Worm (Caenorhabditis elegans) whole organism, late embryonic: ENCODE data around the gene mlc-5.
A peak's percentile ranks its signal among the peaks of the same experiment; 100 is the strongest.

ENCODE experiments used
- C08G9.2 ChIP-seq: sonication (generic microtip); optimal IDR thresholded peaks from 2 replicates; lab custom pipeline; 2016; ENCODE audit warnings: mild to moderate bottlenecking, missing genetic modification characterization, moderate library complexity, missing compliant biosample characterization
- F13H6.1 ChIP-seq: sonication (generic microtip); optimal IDR thresholded peaks from 2 replicates; lab custom pipeline; 2016; ENCODE audit warnings: missing genetic modification characterization, missing compliant biosample characterization
- K02D7.2 ChIP-seq: sonication (generic microtip); optimal IDR thresholded peaks from 2 replicates; lab custom pipeline; 2017; ENCODE audit warnings: mild to moderate bottlenecking, missing genetic modification characterization, missing compliant biosample characterization
- Y22D7AL.16 ChIP-seq: sonication (generic microtip); optimal IDR thresholded peaks from 2 replicates; lab custom pipeline; 2016; ENCODE audit warnings: missing genetic modification characterization, missing compliant biosample characterization
- ama-1 ChIP-seq: fragments of 150-350 bp; optimal IDR thresholded peaks from 2 replicates; lab custom pipeline; 2014
- ceh-18 ChIP-seq: sonication (generic microtip); optimal IDR thresholded peaks from 2 replicates; lab custom pipeline; 2016; ENCODE audit warnings: missing genetic modification characterization, missing compliant biosample characterization
- ceh-2 ChIP-seq: sonication (generic microtip); optimal IDR thresholded peaks from 2 replicates; lab custom pipeline; 2016; ENCODE audit warnings: missing genotype, missing genetic modification characterization, missing compliant biosample characterization
- ceh-22 ChIP-seq: sonication (generic microtip); optimal IDR thresholded peaks from 2 replicates; lab custom pipeline; 2017; ENCODE audit warnings: missing biosample characterization, missing genetic modification characterization
- ceh-30 ChIP-seq: fragments of 150-350 bp; optimal IDR thresholded peaks from 2 replicates; lab custom pipeline; 2014; ENCODE audit warnings: missing biosample characterization, missing genetic modification characterization
- ceh-45 ChIP-seq: fragments of 200-800 bp; sonication (Bioruptor generic); IDR thresholded peaks from 2 replicates; pipeline ENCODE4 v1.3.6; 2022; ENCODE audit warnings: missing genetic modification reagents, missing genetic modification characterization, missing compliant biosample characterization
- ceh-48 ChIP-seq: sonication (generic microtip); optimal IDR thresholded peaks from 2 replicates; lab custom pipeline; 2016; ENCODE audit warnings: missing genetic modification characterization, inconsistent platforms, missing compliant biosample characterization
- ceh-9 ChIP-seq: sonication (generic microtip); optimal IDR thresholded peaks from 2 replicates; lab custom pipeline; 2016; ENCODE audit warnings: mild to moderate bottlenecking, missing genetic modification characterization, inconsistent platforms, missing compliant biosample characterization
- dmd-4 ChIP-seq: sonication (generic microtip); optimal IDR thresholded peaks from 2 replicates; lab custom pipeline; 2016; ENCODE audit warnings: borderline replicate concordance, missing genetic modification characterization, missing compliant biosample characterization
- elt-4 ChIP-seq: sonication (generic microtip); optimal IDR thresholded peaks from 2 replicates; lab custom pipeline; 2016; ENCODE audit warnings: missing genetic modification characterization, missing compliant biosample characterization
- fax-1 ChIP-seq: sonication (generic microtip); optimal IDR thresholded peaks from 2 replicates; lab custom pipeline; 2016; ENCODE audit warnings: missing genotype, missing genetic modification characterization, missing compliant biosample characterization
- fkh-6 ChIP-seq: sonication (generic microtip); optimal IDR thresholded peaks from 2 replicates; lab custom pipeline; 2016; ENCODE audit warnings: missing genetic modification characterization, missing compliant biosample characterization
- hlh-6 ChIP-seq: sonication (generic microtip); optimal IDR thresholded peaks from 2 replicates; lab custom pipeline; 2016; ENCODE audit warnings: missing genotype, missing genetic modification characterization, missing compliant biosample characterization
- lim-6 ChIP-seq: sonication (generic microtip); optimal IDR thresholded peaks from 2 replicates; lab custom pipeline; 2016; ENCODE audit warnings: missing genetic modification characterization, missing compliant biosample characterization
- lin-11 ChIP-seq: fragments of 200-800 bp; sonication (Bioruptor generic); optimal IDR thresholded peaks from 2 replicates; lab custom pipeline; 2018; ENCODE audit warnings: mild to moderate bottlenecking, missing genetic modification characterization, missing compliant biosample characterization
- madf-2 ChIP-seq: sonication (generic microtip); optimal IDR thresholded peaks from 2 replicates; lab custom pipeline; 2017; ENCODE audit warnings: missing genetic modification characterization, missing compliant biosample characterization
- nfya-1 ChIP-seq: sonication (generic microtip); optimal IDR thresholded peaks from 2 replicates; lab custom pipeline; 2017; ENCODE audit warnings: missing genetic modification characterization, mild to moderate bottlenecking, missing compliant biosample characterization, antibody characterized with exemption, moderate library complexity
- odd-2 ChIP-seq: sonication (generic microtip); optimal IDR thresholded peaks from 2 replicates; lab custom pipeline; 2017; ENCODE audit warnings: antibody characterized with exemption, mild to moderate bottlenecking, missing genetic modification characterization, missing compliant biosample characterization
- pax-1 ChIP-seq: fragments of 150-350 bp; optimal IDR thresholded peaks from 2 replicates; lab custom pipeline; 2014; ENCODE audit warnings: missing biosample characterization, missing genetic modification characterization
- pqm-1 ChIP-seq: sonication (generic microtip); optimal IDR thresholded peaks from 2 replicates; lab custom pipeline; 2016; ENCODE audit warnings: missing genetic modification characterization, missing compliant biosample characterization
- ref-2 ChIP-seq: sonication (generic microtip); optimal IDR thresholded peaks from 2 replicates; lab custom pipeline; 2016; ENCODE audit warnings: missing genetic modification characterization, missing compliant biosample characterization
- rnt-1 ChIP-seq: sonication (generic microtip); optimal IDR thresholded peaks from 2 replicates; lab custom pipeline; 2016; ENCODE audit warnings: missing genetic modification characterization, missing compliant biosample characterization
- sox-2 ChIP-seq: fragments of 200-800 bp; sonication (Bioruptor generic); IDR thresholded peaks from 2 replicates; pipeline ENCODE4 v1.3.6; 2022; ENCODE audit warnings: missing genetic modification reagents, missing genetic modification characterization, missing compliant biosample characterization
- sox-4 ChIP-seq: sonication (generic microtip); optimal IDR thresholded peaks from 2 replicates; lab custom pipeline; 2017; ENCODE audit warnings: mild to moderate bottlenecking, missing genetic modification characterization, inconsistent platforms, missing compliant biosample characterization
- unc-3 ChIP-seq, 2 experiments: fragments of 200-800 bp in 1 of 2; sonication (Bioruptor generic) in 1 of 2; sonication (generic microtip) in 1 of 2; conservative IDR thresholded peaks in 1 of 2; optimal IDR thresholded peaks in 1 of 2; 2 replicates each; pipeline versions ENCODE4 v1.3.6 to Lab custom; 2016 to 2022; ENCODE audit warnings: missing compliant biosample characterization in 2 of 2, missing genetic modification characterization in 2 of 2, missing genetic modification reagents in 1 of 2
- unc-55 ChIP-seq: sonication (generic microtip); optimal IDR thresholded peaks from 2 replicates; lab custom pipeline; 2017; ENCODE audit warnings: missing biosample characterization, missing genetic modification reagents, missing genetic modification characterization
- zip-5 ChIP-seq: sonication (generic microtip); optimal IDR thresholded peaks from 2 replicates; lab custom pipeline; 2016; ENCODE audit warnings: missing genetic modification characterization, missing compliant biosample characterization

The mlc-5 gene

ce11 chrIII:13644279-13644678 lies 21.2 kb downstream of the mlc-5 start:
- no peak for TF ChIP-seq nfya-1
- TF ChIP-seq ceh-9 (tag; lab: Kevin White, UChicago), result peak; percentile 26

DNA sequence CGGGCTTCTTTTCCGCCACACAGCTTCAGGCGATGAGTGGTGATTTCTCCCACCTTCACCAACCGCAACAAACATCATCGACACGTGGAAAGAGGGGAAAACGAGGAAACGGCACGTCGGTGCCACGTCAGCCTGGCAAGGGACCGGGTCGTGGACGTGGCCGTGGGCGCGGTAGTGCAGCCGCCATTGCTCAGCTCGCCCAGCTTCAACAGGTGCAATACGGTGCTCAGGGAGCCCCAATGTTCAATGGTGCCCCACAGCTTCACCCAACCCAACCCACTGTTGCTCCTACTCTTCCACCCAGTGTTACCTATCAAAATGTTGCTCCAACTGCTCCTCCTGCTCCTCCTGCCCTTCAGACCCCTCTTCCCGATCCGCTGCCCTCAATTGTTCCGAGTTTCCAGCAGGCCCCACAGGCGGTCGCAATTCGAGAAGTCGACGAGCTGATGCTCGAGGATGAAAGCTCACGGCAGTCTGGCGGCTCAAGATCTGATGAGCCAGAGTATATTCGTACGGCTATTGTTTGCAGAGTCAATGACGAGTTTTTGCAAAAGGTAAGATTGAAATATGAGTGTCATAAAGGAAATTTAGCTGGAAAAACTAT lies 22.9 kb downstream of the mlc-5 start:
- TF ChIP-seq elt-4 (tag; lab: Kevin White, UChicago) (peak; percentile 21), ref-2 (tag; lab: Kevin White, UChicago) (no peak), zip-5 (tag; lab: Kevin White, UChicago) (no peak)
- TF ChIP-seq, all 69 proteins: peak for 1

DNA sequence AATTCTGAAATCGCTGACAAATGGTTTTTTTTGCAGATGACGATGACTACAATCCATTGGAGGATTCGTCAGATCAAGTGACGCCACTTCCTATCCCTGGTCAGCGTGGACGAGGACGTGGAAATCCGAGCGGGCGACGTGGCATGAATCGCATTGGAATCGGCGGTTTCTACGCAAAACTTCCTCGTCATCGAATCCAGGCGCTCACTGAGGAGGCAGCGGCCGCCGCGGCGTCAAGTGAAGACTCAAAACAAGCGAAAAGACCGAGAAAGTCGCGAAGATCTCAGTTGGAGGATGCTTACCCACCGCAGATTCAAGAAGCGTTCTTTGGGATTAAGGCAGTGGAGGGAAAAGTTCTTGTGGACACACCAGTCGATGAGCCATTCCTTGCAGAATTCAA lies 25.4 kb downstream of the mlc-5 start:
- TF ChIP-seq rnt-1 (tag; lab: Kevin White, UChicago) (no peak), ceh-18 (tag; lab: Kevin White, UChicago) (no peak), ceh-45 (GFP tag; lab: Robert Waterston, UW) (0 out of 2 replicates have a peak, but pooled peaks have one; percentile 18), sox-4 (tag; lab: Kevin White, UChicago) (no peak)
- TF ChIP-seq, all 69 proteins: peak for 1

DNA sequence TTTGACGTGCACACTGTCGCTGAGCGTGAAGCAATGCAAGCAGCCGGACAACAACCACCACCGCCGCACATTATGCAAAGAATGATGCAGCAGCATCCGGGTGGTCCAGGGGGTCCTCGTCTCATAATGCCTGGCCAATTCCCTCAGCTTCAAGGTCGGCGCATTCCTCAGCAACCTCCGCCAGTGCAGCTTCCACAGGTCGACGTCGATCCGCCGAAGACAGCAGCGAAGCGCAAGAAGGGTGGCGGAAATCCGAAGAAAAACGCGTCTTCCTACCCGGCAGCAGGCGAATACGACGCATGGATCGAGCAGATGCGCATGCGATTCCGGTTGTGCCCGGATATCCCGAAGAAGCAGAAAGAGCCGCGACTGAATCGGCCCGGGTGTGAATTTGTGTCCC lies 28.3 kb downstream of the mlc-5 start:
- TF ChIP-seq C08G9.2 (tag; lab: Kevin White, UChicago) (peak; percentile 36), ceh-2 (tag; lab: Kevin White, UChicago) (no peak)

DNA sequence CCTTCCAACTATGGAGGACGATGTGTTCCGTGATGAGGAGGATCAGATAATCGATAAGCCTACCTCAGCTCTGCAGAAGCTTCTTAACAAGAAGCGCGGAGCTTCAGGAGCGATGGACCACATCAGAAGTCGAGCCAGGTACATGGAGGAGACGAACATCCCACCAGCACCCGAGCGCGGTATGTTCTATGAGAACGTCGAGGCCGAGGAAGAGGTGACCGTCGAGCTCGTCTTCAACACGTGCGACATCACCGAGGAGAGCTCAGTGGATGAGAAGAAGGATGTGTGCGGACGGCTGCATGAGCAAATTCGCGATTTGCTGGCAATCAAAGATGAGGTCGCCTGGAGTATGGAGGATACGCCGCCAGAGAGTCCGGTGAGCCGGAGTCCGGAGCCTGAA lies 28.9 kb downstream of the mlc-5 start:
- TF ChIP-seq pqm-1 (tag; lab: Kevin White, UChicago) (no peak), ceh-48 (tag; lab: Kevin White, UChicago) (no peak), lim-6 (tag; lab: Kevin White, UChicago) (no peak), dmd-4 (tag; lab: Kevin White, UChicago) (no peak), unc-3 (GFP tag; conservative IDR thresholded peaks at IDR 0.05; lab: Robert Waterston, UW) (no peak), unc-3 (tag; optimal IDR thresholded peaks at IDR 0.05; lab: Kevin White, UChicago) (no peak), Y22D7AL.16 (no peak), zip-5 (tag; lab: Kevin White, UChicago) (no peak), lin-11 (tag; lab: Kevin White, UChicago) (no peak), sox-2 (GFP tag; lab: Robert Waterston, UW) (no peak), ceh-22 (tag; lab: Kevin White, UChicago) (no peak), unc-55 (GFP tag; lab: Kevin White, UChicago) (no peak), pax-1 (tag; lab: Kevin White, UChicago) (no peak), ama-1 (lab: Kevin White, UChicago) (no peak), K02D7.2 (tag; lab: Kevin White, UChicago) (no peak)

DNA sequence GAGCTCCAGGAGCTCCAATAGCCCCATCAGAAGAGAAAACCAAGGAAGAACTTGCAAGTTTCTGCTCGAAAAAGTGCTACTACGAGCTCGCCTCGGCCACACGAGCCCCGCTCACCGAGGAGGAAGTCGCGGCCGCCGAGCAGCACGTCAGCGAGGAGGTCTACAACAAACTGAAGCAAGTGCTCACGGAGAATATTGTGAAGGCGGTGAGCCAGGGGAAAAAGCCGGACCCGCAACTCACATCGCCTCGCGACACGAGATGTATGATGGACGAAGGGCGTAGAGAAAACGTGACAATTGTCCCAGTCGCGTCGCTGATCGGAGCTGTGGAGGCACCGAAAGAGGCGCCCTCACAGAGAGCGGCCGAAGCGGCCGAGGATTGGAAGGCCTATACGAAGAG lies 29.6 kb downstream of the mlc-5 start:
- no peak for TF ChIP-seq madf-2 (tag; lab: Kevin White, UChicago)
- TF ChIP-seq fkh-6, result no peak
- TF ChIP-seq ceh-30 (tag; lab: Kevin White, UChicago), result no peak
- TF ChIP-seq odd-2 (tag; lab: Kevin White, UChicago), result no peak
- TF ChIP-seq unc-55 (GFP tag; lab: Kevin White, UChicago), result no peak
- no peak for TF ChIP-seq hlh-6 (tag; lab: Kevin White, UChicago)
- no peak for TF ChIP-seq F13H6.1 (tag; lab: Kevin White, UChicago)
- TF ChIP-seq fax-1 (tag; lab: Kevin White, UChicago), result no peak
- no peak for TF ChIP-seq ceh-9 (tag; lab: Kevin White, UChicago)
- no peak for TF ChIP-seq K02D7.2 (tag; lab: Kevin White, UChicago)
